Worm (Caenorhabditis elegans) whole organism, young adult: ENCODE results near the gene nspb-1.

Source experiments
- aptf-2 ChIP-seq: fragments of 200-800 bp; sonication (Bioruptor generic); conservative IDR thresholded peaks from 2 replicates; pipeline ENCODE4 v1.3.6; 2022; ENCODE audit warnings: missing genetic modification reagents, missing genetic modification characterization, missing compliant biosample characterization
- chd-7 ChIP-seq: sonication (generic microtip); optimal IDR thresholded peaks from 2 replicates; lab custom pipeline; 2016; ENCODE audit warnings: mild to moderate bottlenecking, missing genetic modification characterization, moderate library complexity, missing compliant biosample characterization
- egl-18 ChIP-seq: fragments of 200-800 bp; sonication (Bioruptor generic); IDR thresholded peaks from 2 replicates; pipeline ENCODE4 v1.3.6; 2022; ENCODE audit warnings: missing genetic modification reagents, missing genetic modification characterization, missing compliant biosample characterization
- lsy-27 ChIP-seq: sonication (generic microtip); optimal IDR thresholded peaks from 2 replicates; lab custom pipeline; 2017; ENCODE audit warnings: missing genetic modification characterization, mild to moderate bottlenecking, missing compliant biosample characterization, antibody characterized with exemption, missing genotype, borderline replicate concordance; ENCODE audit not compliant: insufficient read depth
- madf-10 ChIP-seq: sonication (generic microtip); optimal IDR thresholded peaks from 2 replicates; lab custom pipeline; 2016; ENCODE audit warnings: mild to moderate bottlenecking, missing genetic modification characterization, missing compliant biosample characterization
- nhr-179 ChIP-seq: sonication (generic microtip); optimal IDR thresholded peaks from 2 replicates; lab custom pipeline; 2016; ENCODE audit warnings: mild to moderate bottlenecking, missing genetic modification characterization, missing compliant biosample characterization
- tbp1 ChIP-seq: fragments of 200-800 bp; sonication (Bioruptor generic); optimal IDR thresholded peaks from 2 replicates; lab custom pipeline; 2018; ENCODE audit warnings: mild to moderate bottlenecking, missing genetic modification characterization, missing compliant biosample characterization
- ztf-26 ChIP-seq: sonication (generic microtip); optimal IDR thresholded peaks from 2 replicates; lab custom pipeline; 2017; ENCODE audit warnings: missing genetic modification characterization, missing compliant biosample characterization

Gene nspb-1

DNA sequence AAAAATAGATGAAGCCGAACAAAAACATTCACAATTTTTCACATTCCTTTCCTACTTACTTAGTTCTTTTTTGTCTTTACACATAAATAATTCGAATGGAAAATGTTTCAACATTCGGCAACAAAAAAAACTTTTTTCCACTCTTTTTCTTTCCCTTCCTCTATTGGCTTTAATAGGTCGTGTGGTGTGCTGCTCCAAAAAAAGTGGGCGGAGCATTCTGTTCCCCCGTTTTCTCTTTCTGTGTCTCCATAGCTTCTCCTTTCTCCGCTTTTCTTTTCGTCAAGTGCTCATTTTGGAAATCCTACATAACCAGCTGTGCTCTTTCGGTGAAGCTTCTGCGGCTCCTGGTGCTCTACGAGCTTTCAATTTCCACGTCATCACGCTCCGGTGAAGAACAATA is 49.5 kb downstream of the nspb-1 start, which contains the start of gene C01G5.25:
Gene C01G5.25 (plus strand): TSS at position 250 of the 400 bp plus-strand sequence.
- TF ChIP-seq aptf-2 (GFP tag; lab: Robert Waterston, UW) (no peak), lsy-27 (tag; lab: Kevin White, UChicago) (no peak), chd-7 (tag; lab: Kevin White, UChicago) (no peak), tbp1 (GFP tag; lab: Kevin White, UChicago) (no peak), egl-18 (no peak), ztf-26 (tag; lab: Kevin White, UChicago) (no peak), madf-10 (tag; lab: Kevin White, UChicago) (no peak), nhr-179 (tag; lab: Kevin White, UChicago) (no peak)
